Worm (Caenorhabditis elegans): ENCODE results near the gene tsp-20.

tsp-20 gene

ce11 chrX:11993327-11993726 lies 40.5 kb downstream of the tsp-20 start:
- no peak for TF ChIP-seq tbx-2 (tag; optimal IDR thresholded peaks at IDR 0.05)
- TF ChIP-seq pha-2 (tag; optimal IDR thresholded peaks at IDR 0.05), result no peak
- TF ChIP-seq madf-2 (tag; optimal IDR thresholded peaks at IDR 0.05), result no peak
- no peak for TF ChIP-seq pqm-1 (tag; optimal IDR thresholded peaks at IDR 0.05)
- no peak for TF ChIP-seq lim-6 (tag; optimal IDR thresholded peaks at IDR 0.05)
- no peak for TF ChIP-seq ref-2 (tag; optimal IDR thresholded peaks at IDR 0.05)
- no peak for TF ChIP-seq sox-2 (GFP tag; IDR thresholded peaks at IDR 0.05)
- no peak for TF ChIP-seq ceh-22 (tag; optimal IDR thresholded peaks at IDR 0.05)
- no peak for TF ChIP-seq pat-9 (tag; optimal IDR thresholded peaks at IDR 0.05)
- no peak for TF ChIP-seq hlh-15 (tag; optimal IDR thresholded peaks at IDR 0.05)
- no peak for TF ChIP-seq zip-5 (tag; optimal IDR thresholded peaks at IDR 0.05)

ce11 chrX:11992778-11993177 lies 41.1 kb downstream of the tsp-20 start:
- TF ChIP-seq nhr-11 (tag; optimal IDR thresholded peaks at IDR 0.05), result no peak

- TF ChIP-seq elt-4 (tag; optimal IDR thresholded peaks at IDR 0.05) (no peak), pax-1 (tag; optimal IDR thresholded peaks at IDR 0.05) (no peak), fax-1 (tag; optimal IDR thresholded peaks at IDR 0.05) (no peak), hlh-8 (tag; optimal IDR thresholded peaks at IDR 0.05) (no peak), nhr-11 (tag; optimal IDR thresholded peaks at IDR 0.05) (no peak), eyg-1 (tag; optimal IDR thresholded peaks at IDR 0.05) (no peak), K09A11.1 (tag; optimal IDR thresholded peaks at IDR 0.05; ENCODE audit: insufficient read depth) (no peak), nfya-1 (tag; optimal IDR thresholded peaks at IDR 0.05) (no peak), ceh-34 (tag; optimal IDR thresholded peaks at IDR 0.05) (no peak), lim-6 (tag; optimal IDR thresholded peaks at IDR 0.05) (no peak), pros-1 (tag; optimal IDR thresholded peaks at IDR 0.05) (no peak), sox-2 (GFP tag; IDR thresholded peaks at IDR 0.05) (no peak), elt-2 (tag; optimal IDR thresholded peaks at IDR 0.05) (no peak), syd-9 (tag; optimal IDR thresholded peaks at IDR 0.05) (no peak), ceh-31 (tag; optimal IDR thresholded peaks at IDR 0.05) (no peak), hlh-13 (GFP tag; optimal IDR thresholded peaks at IDR 0.05) (no peak), ets-4 (tag; optimal IDR thresholded peaks at IDR 0.05) (no peak), nhr-232 (tag; optimal IDR thresholded peaks at IDR 0.05) (no peak), ceh-6 (GFP tag; optimal IDR thresholded peaks at IDR 0.05) (no peak), ztf-16 (tag; optimal IDR thresholded peaks at IDR 0.05) (no peak)
Observed at ce11 chrX:11992246-11992645, 41.6 kb downstream of the tsp-20 start.

ce11 chrX:11987900-11988364 lies 45.9 kb downstream of the tsp-20 start, which contains the start of gene C49F5.6:
Gene C49F5.6, plus strand, starts transcription at chrX:11988314.
- TF ChIP-seq lim-6 (tag; optimal IDR thresholded peaks at IDR 0.05), result no peak
- no peak for TF ChIP-seq mec-3 (tag; optimal IDR thresholded peaks at IDR 0.05; ENCODE audit: borderline replicate concordance)
- no peak for TF ChIP-seq unc-3 (GFP tag; conservative IDR thresholded peaks at IDR 0.05)
- TF ChIP-seq unc-3 (tag; optimal IDR thresholded peaks at IDR 0.05), result no peak
- TF ChIP-seq pax-1 (tag; optimal IDR thresholded peaks at IDR 0.05), result no peak
- no peak for TF ChIP-seq eyg-1 (tag; optimal IDR thresholded peaks at IDR 0.05)
- TF ChIP-seq odd-2 (tag; optimal IDR thresholded peaks at IDR 0.05), result no peak
- no peak for TF ChIP-seq sox-2 (GFP tag; IDR thresholded peaks at IDR 0.05)
- no peak for TF ChIP-seq hlh-15 (tag; optimal IDR thresholded peaks at IDR 0.05)
- no peak for TF ChIP-seq syd-9 (tag; optimal IDR thresholded peaks at IDR 0.05)
- no peak for TF ChIP-seq hlh-13 (GFP tag; optimal IDR thresholded peaks at IDR 0.05)
- no peak for TF ChIP-seq hlh-30 (tag; optimal IDR thresholded peaks at IDR 0.05; ENCODE audit: insufficient read depth)
- no peak for TF ChIP-seq pqm-1 (tag; optimal IDR thresholded peaks at IDR 0.05)
- no peak for TF ChIP-seq pha-2 (tag; optimal IDR thresholded peaks at IDR 0.05)
- TF ChIP-seq hlh-8 (tag; optimal IDR thresholded peaks at IDR 0.05), result no peak
- no peak for TF ChIP-seq ceh-22 (tag; optimal IDR thresholded peaks at IDR 0.05)
- TF ChIP-seq ceh-48 (tag; optimal IDR thresholded peaks at IDR 0.05), result no peak
- no peak for TF ChIP-seq K02D7.2 (tag; optimal IDR thresholded peaks at IDR 0.05)
